Fruit fly (Drosophila melanogaster): ENCODE measurements around the gene sloth1.

sloth1 gene

dm6 chrX:7014931-7015428, 3.8 kb downstream of the sloth1 start:
- TF ChIP-seq CG5204 (GFP tag; optimal IDR thresholded peaks at IDR 0.05) = peak; percentile 2
- no peak for TF ChIP-seq Clk (GFP tag; optimal IDR thresholded peaks at IDR 0.05)
- TF ChIP-seq tj (GFP tag; optimal IDR thresholded peaks at IDR 0.05) = no peak
- peak; percentile 18 for TF ChIP-seq pad (GFP tag; optimal IDR thresholded peaks at IDR 0.05)
- peak; percentile 98 for TF ChIP-seq cic (GFP tag; optimal IDR thresholded peaks at IDR 0.05)
- TF ChIP-seq cnc (optimal IDR thresholded peaks at IDR 0.05) = no peak
- TF ChIP-seq CG12768 (GFP tag; optimal IDR thresholded peaks at IDR 0.05) = no peak
- no peak for TF ChIP-seq ovo (GFP tag; optimal IDR thresholded peaks at IDR 0.05)
- peak; percentile 66 for TF ChIP-seq Hr96 (GFP tag; optimal IDR thresholded peaks at IDR 0.05)
- peak; percentile 31 for TF ChIP-seq Crg-1 (GFP tag; optimal IDR thresholded peaks at IDR 0.05)
- peak; percentile 13 for TF ChIP-seq CG1620 (GFP tag; optimal IDR thresholded peaks at IDR 0.05)
- TF ChIP-seq CG11617 (GFP tag; optimal IDR thresholded peaks at IDR 0.05) = peak; percentile 44
- TF ChIP-seq CG7101 (tag; optimal IDR thresholded peaks at IDR 0.05) = peak; percentile 43
- no peak for TF ChIP-seq CG33017 (tag; optimal IDR thresholded peaks at IDR 0.05)
- TF ChIP-seq CG14711 (tag; optimal IDR thresholded peaks at IDR 0.05) = peak; percentile 19
- TF ChIP-seq Mnt (GFP tag; optimal IDR thresholded peaks at IDR 0.05) = peak; percentile 47
- peak; percentile 78 for TF ChIP-seq kay (GFP tag; ENCODE audit: borderline replicate concordance)
- no peak for TF ChIP-seq CG7045 (GFP tag; optimal IDR thresholded peaks at IDR 0.05)
- peak; percentile 72 for TF ChIP-seq bab1 (GFP tag; optimal IDR thresholded peaks at IDR 0.05)
- TF ChIP-seq toe (GFP tag; optimal IDR thresholded peaks at IDR 0.05) = peak; percentile 23

DNA sequence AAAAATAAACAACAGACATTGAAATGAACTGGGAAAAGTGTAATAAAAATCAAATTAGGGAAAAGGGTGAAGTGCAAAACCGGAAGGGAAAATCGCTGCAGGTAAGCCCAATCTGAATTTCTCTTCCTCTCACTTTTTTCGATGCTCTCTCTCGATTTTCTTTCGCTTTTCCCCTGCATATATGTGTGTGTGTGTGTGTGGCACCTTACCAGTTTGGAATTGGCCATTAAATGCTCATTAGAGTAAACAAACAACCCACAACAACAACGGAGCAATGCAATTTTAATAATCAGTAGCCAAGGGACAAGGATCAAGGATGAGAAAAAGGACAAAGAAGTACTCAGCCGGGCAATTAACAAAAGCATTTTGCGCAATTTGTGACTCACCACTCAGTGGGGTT, 23.7 kb downstream of the sloth1 start:
- no peak for TF ChIP-seq CG5204 (GFP tag; optimal IDR thresholded peaks at IDR 0.05)

DNA sequence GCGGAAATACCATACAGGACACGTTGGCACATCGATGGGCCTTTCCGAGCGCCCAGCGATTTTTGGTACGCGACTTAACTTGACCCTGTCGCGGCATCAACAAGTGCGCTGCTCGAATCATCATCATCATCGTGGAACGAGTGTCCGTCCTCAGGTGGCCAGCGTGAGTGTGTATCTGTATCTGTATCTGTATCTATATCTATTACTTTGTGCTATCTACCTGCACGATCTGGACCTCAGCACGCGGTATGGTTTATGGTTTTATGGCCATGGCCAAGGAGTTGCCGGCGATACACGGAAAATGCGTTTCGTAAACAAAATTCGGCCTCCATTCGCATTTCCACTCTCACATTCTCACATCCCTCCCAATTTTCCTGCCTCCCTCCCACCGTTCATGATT, 25.9 kb downstream of the sloth1 start:
- TF ChIP-seq toe (GFP tag; optimal IDR thresholded peaks at IDR 0.05) (no peak), Hr96 (GFP tag; optimal IDR thresholded peaks at IDR 0.05) (no peak), cic (GFP tag; optimal IDR thresholded peaks at IDR 0.05) (no peak), Mnt (GFP tag; optimal IDR thresholded peaks at IDR 0.05) (no peak), Crg-1 (GFP tag; optimal IDR thresholded peaks at IDR 0.05) (no peak)

DNA sequence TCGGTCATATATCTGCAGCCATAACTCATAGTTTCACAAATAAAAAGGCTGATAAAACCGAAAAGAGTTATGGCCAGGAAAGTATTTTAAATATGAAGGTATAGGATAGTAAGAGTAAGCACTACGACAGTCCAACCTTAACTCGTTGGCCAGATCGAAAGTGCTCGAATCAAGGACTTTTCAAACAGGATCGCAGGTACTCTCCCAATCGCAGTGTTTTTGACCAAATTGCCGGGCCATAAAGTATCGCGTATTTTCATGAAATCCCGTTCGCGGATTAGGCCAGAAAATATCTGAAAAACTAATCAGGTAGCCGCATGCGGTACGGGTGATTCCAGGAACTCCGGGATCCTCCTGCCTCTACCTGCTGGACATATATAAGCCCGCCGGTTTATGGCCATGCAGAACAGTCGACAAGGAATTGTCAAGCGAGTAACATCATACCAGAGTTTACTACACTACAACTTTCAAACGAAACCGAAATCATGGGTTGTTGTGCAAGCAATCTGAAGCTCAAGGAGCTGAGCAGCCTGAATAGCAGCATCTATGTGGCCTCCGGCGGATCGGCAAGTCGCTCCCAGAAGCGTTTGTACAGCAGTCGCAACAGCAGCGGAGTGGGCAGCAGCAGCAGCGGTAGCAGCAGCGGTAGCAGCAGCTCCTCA, 29.2 kb downstream of the sloth1 start, which contains the start of gene CG14427:
CG14427 (plus strand) TSS at position 399 of the 662 bp plus-strand sequence.
- no peak for TF ChIP-seq kay (GFP tag; ENCODE audit: borderline replicate concordance)
- TF ChIP-seq CG33017 (tag; optimal IDR thresholded peaks at IDR 0.05) = no peak
- no peak for TF ChIP-seq Mnt (GFP tag; optimal IDR thresholded peaks at IDR 0.05)
- TF ChIP-seq Clk (GFP tag; optimal IDR thresholded peaks at IDR 0.05) = no peak
- TF ChIP-seq CG7045 (GFP tag; optimal IDR thresholded peaks at IDR 0.05) = no peak
- no peak for TF ChIP-seq pad (GFP tag; optimal IDR thresholded peaks at IDR 0.05)
- no peak for TF ChIP-seq cic (GFP tag; optimal IDR thresholded peaks at IDR 0.05)
- no peak for TF ChIP-seq CG14711 (tag; optimal IDR thresholded peaks at IDR 0.05)
- TF ChIP-seq Crg-1 (GFP tag; optimal IDR thresholded peaks at IDR 0.05) = no peak
- TF ChIP-seq tj (GFP tag; optimal IDR thresholded peaks at IDR 0.05) = no peak
- no peak for TF ChIP-seq Hr96 (GFP tag; optimal IDR thresholded peaks at IDR 0.05)
- no peak for TF ChIP-seq CG12768 (GFP tag; optimal IDR thresholded peaks at IDR 0.05)
- no peak for TF ChIP-seq CG7101 (tag; optimal IDR thresholded peaks at IDR 0.05)
- no peak for TF ChIP-seq CG11617 (GFP tag; optimal IDR thresholded peaks at IDR 0.05)
- TF ChIP-seq CG1620 (GFP tag; optimal IDR thresholded peaks at IDR 0.05) = no peak
- TF ChIP-seq ovo (GFP tag; optimal IDR thresholded peaks at IDR 0.05) = no peak

- TF ChIP-seq tj (GFP tag; optimal IDR thresholded peaks at IDR 0.05) (no peak), CG11617 (GFP tag; optimal IDR thresholded peaks at IDR 0.05) (no peak), cic (GFP tag; optimal IDR thresholded peaks at IDR 0.05) (no peak), bab1 (GFP tag; optimal IDR thresholded peaks at IDR 0.05) (no peak), Clk (GFP tag; optimal IDR thresholded peaks at IDR 0.05) (no peak), CG7101 (tag; optimal IDR thresholded peaks at IDR 0.05) (no peak), Hr96 (GFP tag; optimal IDR thresholded peaks at IDR 0.05) (no peak), Crg-1 (GFP tag; optimal IDR thresholded peaks at IDR 0.05) (no peak), CG33017 (tag; optimal IDR thresholded peaks at IDR 0.05) (no peak), kay (GFP tag; ENCODE audit: borderline replicate concordance) (no peak), cnc (optimal IDR thresholded peaks at IDR 0.05) (no peak), CG1620 (GFP tag; optimal IDR thresholded peaks at IDR 0.05) (no peak), toe (GFP tag; optimal IDR thresholded peaks at IDR 0.05) (no peak), pad (GFP tag; optimal IDR thresholded peaks at IDR 0.05) (no peak), CG12768 (GFP tag; optimal IDR thresholded peaks at IDR 0.05) (no peak), CG7045 (GFP tag; optimal IDR thresholded peaks at IDR 0.05) (no peak), ovo (GFP tag; optimal IDR thresholded peaks at IDR 0.05) (no peak), CG5204 (GFP tag; optimal IDR thresholded peaks at IDR 0.05) (no peak)
These were observed 37.9 kb downstream of the sloth1 start, which contains the start of gene nullo for dm6 chrX:7049087-7049486. Gene nullo, plus strand, starts transcription at chrX:7049476.

DNA sequence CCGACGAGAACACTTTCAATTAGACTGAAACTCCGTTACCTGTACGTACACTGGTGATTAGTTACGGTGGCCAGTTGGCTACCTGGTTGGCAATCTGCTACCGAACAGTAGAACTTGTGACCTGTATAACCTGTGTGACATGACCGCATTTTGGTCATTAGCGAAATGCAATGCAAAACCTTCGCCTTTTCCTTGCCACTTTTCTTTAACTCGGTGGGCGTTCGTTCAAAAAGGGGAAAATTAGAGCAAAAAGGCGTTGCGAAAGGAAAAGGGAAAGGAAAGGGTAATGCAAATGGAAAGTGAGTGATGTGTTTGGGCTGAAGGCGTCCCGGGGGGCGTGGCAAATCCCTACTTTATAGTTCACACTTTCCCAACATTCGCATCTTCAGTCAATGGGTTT, 47.8 kb downstream of the sloth1 start:
- TF ChIP-seq CG14711 (tag; optimal IDR thresholded peaks at IDR 0.05) (no peak), pad (GFP tag; optimal IDR thresholded peaks at IDR 0.05) (no peak), CG12768 (GFP tag; optimal IDR thresholded peaks at IDR 0.05) (no peak), tj (GFP tag; optimal IDR thresholded peaks at IDR 0.05) (no peak), cnc (optimal IDR thresholded peaks at IDR 0.05) (no peak), CG11617 (GFP tag; optimal IDR thresholded peaks at IDR 0.05) (no peak), bab1 (GFP tag; optimal IDR thresholded peaks at IDR 0.05) (no peak), CG7045 (GFP tag; optimal IDR thresholded peaks at IDR 0.05) (no peak), Hr96 (GFP tag; optimal IDR thresholded peaks at IDR 0.05) (no peak), Mnt (GFP tag; optimal IDR thresholded peaks at IDR 0.05) (no peak), toe (GFP tag; optimal IDR thresholded peaks at IDR 0.05) (no peak), CG7101 (tag; optimal IDR thresholded peaks at IDR 0.05) (no peak), Clk (GFP tag; optimal IDR thresholded peaks at IDR 0.05) (no peak), cic (GFP tag; optimal IDR thresholded peaks at IDR 0.05) (no peak), CG5204 (GFP tag; optimal IDR thresholded peaks at IDR 0.05) (no peak), CG33017 (tag; optimal IDR thresholded peaks at IDR 0.05) (no peak), ovo (GFP tag; optimal IDR thresholded peaks at IDR 0.05) (no peak), CG1620 (GFP tag; optimal IDR thresholded peaks at IDR 0.05) (no peak)

All from whole organism, adult.